Worm (Caenorhabditis elegans) whole organism, young adult: ENCODE results near the gene C23H5.12.

ENCODE experiments used
- Y79H2A.3 ChIP-seq: fragments of 200-800 bp; sonication (Bioruptor generic); conservative IDR thresholded peaks from 2 replicates; pipeline ENCODE4 v1.3.6; 2022; ENCODE audit warnings: missing genetic modification reagents, missing genetic modification characterization, missing compliant biosample characterization
- ceh-91 ChIP-seq: fragments of 200-800 bp; sonication (Bioruptor generic); IDR thresholded peaks from 2 replicates; pipeline ENCODE4 v1.3.6; 2022; ENCODE audit warnings: missing genetic modification reagents, missing genetic modification characterization, missing compliant biosample characterization
- nfyb-1 ChIP-seq: fragments of 200-800 bp; sonication (Bioruptor generic); IDR thresholded peaks from 2 replicates; pipeline ENCODE4 v1.3.6; 2022; ENCODE audit warnings: missing genetic modification reagents, missing genetic modification characterization, missing compliant biosample characterization
- rcor-1 ChIP-seq: fragments of 200-800 bp; sonication (Bioruptor generic); IDR thresholded peaks from 2 replicates; pipeline ENCODE4 v1.3.6; 2022; ENCODE audit warnings: missing genetic modification reagents, missing genetic modification characterization, missing compliant biosample characterization
- sea-2 ChIP-seq: fragments of 200-800 bp; sonication (Bioruptor generic); IDR thresholded peaks from 2 replicates; pipeline ENCODE4 v1.3.6; 2022; ENCODE audit warnings: missing genetic modification characterization, missing compliant biosample characterization
- snpc-3.4 ChIP-seq: sonication (generic microtip); optimal IDR thresholded peaks from 2 replicates; lab custom pipeline; 2017; ENCODE audit warnings: missing genetic modification characterization, mild to moderate bottlenecking, missing compliant biosample characterization, antibody characterized with exemption, moderate library complexity, missing genotype, missing genetic modification reagents
- tbx-9 ChIP-seq: sonication (generic microtip); optimal IDR thresholded peaks from 2 replicates; lab custom pipeline; 2016; ENCODE audit warnings: borderline replicate concordance, missing genetic modification characterization, inconsistent platforms, missing compliant biosample characterization
- unc-130 ChIP-seq: sonication (generic microtip); optimal IDR thresholded peaks from 2 replicates; lab custom pipeline; 2016; ENCODE audit warnings: missing genetic modification reagents, missing genetic modification characterization, missing compliant biosample characterization
- unc-62 ChIP-seq: fragments of 150-350 bp; optimal IDR thresholded peaks from 2 replicates; lab custom pipeline; 2014; ENCODE audit warnings: missing biosample characterization, missing genetic modification reagents, missing genetic modification characterization

DNA sequence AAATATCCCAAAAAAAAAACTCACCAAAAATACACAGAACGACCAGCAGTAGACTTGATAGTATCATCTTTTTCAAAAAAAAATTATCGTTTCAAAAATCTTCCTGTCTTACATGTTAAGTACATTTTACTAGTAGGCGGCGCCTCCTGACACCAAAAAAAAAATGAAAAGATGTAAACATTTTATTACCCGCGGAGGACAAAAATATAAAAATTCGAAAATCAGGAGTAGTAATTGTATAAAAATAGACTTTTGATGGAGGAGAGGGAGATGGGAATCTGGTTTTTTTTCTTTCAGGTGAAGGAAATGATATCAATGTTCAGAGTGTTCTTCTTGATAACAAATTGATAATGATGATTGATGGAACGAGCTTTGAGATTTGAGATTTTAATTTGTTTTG lies 30.5 kb upstream of the C23H5.12 start, which contains the start of gene C23H5.15:
- TF ChIP-seq rcor-1 (GFP tag; lab: Robert Waterston, UW) (no peak), Y79H2A.3 (GFP tag; lab: Robert Waterston, UW) (no peak), unc-130 (GFP tag; lab: Kevin White, UChicago) (no peak), tbx-9 (tag; lab: Kevin White, UChicago) (no peak), snpc-3.4 (tag; lab: Kevin White, UChicago) (no peak), ceh-91 (GFP tag; lab: Robert Waterston, UW) (no peak), sea-2 (GFP tag; lab: Robert Waterston, UW) (no peak), nfyb-1 (GFP tag; lab: Robert Waterston, UW) (no peak), unc-62 (no peak)
